Worm (Caenorhabditis elegans) whole organism, mixed stage, embryonic: ENCODE results near the gene spp-7.
"Not testable (repeated sequence)": the region's sequence is repeated elsewhere in the genome, so short reads cannot be mapped to it uniquely, and the experiment has no call there.

ENCODE experiments used
- M03D4.4 ChIP-seq: sonication (generic microtip); optimal IDR thresholded peaks from 2 replicates; lab custom pipeline; 2017; ENCODE audit warnings: mild to moderate bottlenecking, missing genetic modification characterization, missing compliant biosample characterization
- bed-3 ChIP-seq: fragments of 200-800 bp; sonication (Bioruptor generic); optimal IDR thresholded peaks from 3 replicates; lab custom pipeline; 2018; ENCODE audit warnings: mild to moderate bottlenecking, missing genetic modification characterization, moderate library complexity, missing compliant biosample characterization
- blmp-1 ChIP-seq: fragments of 150-350 bp; optimal IDR thresholded peaks from 2 replicates; lab custom pipeline; 2014; ENCODE audit warnings: missing biosample characterization, missing genetic modification characterization
- ceh-43 ChIP-seq: fragments of 200-800 bp; sonication (Bioruptor generic); optimal IDR thresholded peaks from 2 replicates; lab custom pipeline; 2018; ENCODE audit warnings: mild to moderate bottlenecking, missing genetic modification characterization, moderate library complexity, missing compliant biosample characterization
- ceh-83 ChIP-seq: fragments of 200-800 bp; sonication (Bioruptor generic); optimal IDR thresholded peaks from 2 replicates; lab custom pipeline; 2018; ENCODE audit warnings: mild to moderate bottlenecking, missing genetic modification characterization, missing compliant biosample characterization
- ces-1 ChIP-seq: fragments of 150-350 bp; optimal IDR thresholded peaks from 2 replicates; lab custom pipeline; 2014; ENCODE audit warnings: missing biosample characterization, missing genetic modification reagents, missing genetic modification characterization
- cnd-1 ChIP-seq: fragments of 200-800 bp; sonication (Bioruptor generic); optimal IDR thresholded peaks from 2 replicates; lab custom pipeline; 2018; ENCODE audit warnings: mild to moderate bottlenecking, missing genetic modification characterization, missing compliant biosample characterization
- elt-1 ChIP-seq: sonication (generic microtip); optimal IDR thresholded peaks from 2 replicates; lab custom pipeline; 2017; ENCODE audit warnings: missing genetic modification characterization, mild to moderate bottlenecking, missing compliant biosample characterization, antibody characterized with exemption, moderate library complexity, borderline replicate concordance; ENCODE audit not compliant: insufficient read depth
- elt-3 ChIP-seq: fragments of 150-350 bp; optimal IDR thresholded peaks from 2 replicates; lab custom pipeline; 2014; ENCODE audit warnings: missing biosample characterization, missing genetic modification characterization
- flh-1 ChIP-seq: fragments of 200-800 bp; sonication (Bioruptor generic); optimal IDR thresholded peaks from 2 replicates; lab custom pipeline; 2018; ENCODE audit warnings: mild to moderate bottlenecking, missing genetic modification characterization, moderate library complexity, missing compliant biosample characterization
- ham-2 ChIP-seq: fragments of 200-800 bp; sonication (Bioruptor generic); optimal IDR thresholded peaks from 2 replicates; lab custom pipeline; 2018; ENCODE audit warnings: mild to moderate bottlenecking, missing genetic modification characterization, missing compliant biosample characterization
- hlh-1 ChIP-seq: fragments of 150-350 bp; optimal IDR thresholded peaks from 2 replicates; lab custom pipeline; 2014; ENCODE audit warnings: missing biosample characterization, missing genetic modification reagents, missing genetic modification characterization
- lin-32 ChIP-seq: fragments of 200-800 bp; sonication (Bioruptor generic); optimal IDR thresholded peaks from 2 replicates; lab custom pipeline; 2018; ENCODE audit warnings: mild to moderate bottlenecking, missing genetic modification characterization, missing compliant biosample characterization
- mep-1 ChIP-seq: fragments of 150-350 bp; optimal IDR thresholded peaks from 2 replicates; lab custom pipeline; 2017; ENCODE audit warnings: missing biosample characterization, missing genetic modification reagents, missing genetic modification characterization, inconsistent platforms
- nhr-12 ChIP-seq: fragments of 150-350 bp; optimal IDR thresholded peaks from 2 replicates; lab custom pipeline; 2014; ENCODE audit warnings: missing biosample characterization, missing genetic modification characterization
- nhr-2 ChIP-seq: fragments of 150-350 bp; optimal IDR thresholded peaks from 2 replicates; lab custom pipeline; 2014; ENCODE audit warnings: missing biosample characterization, missing genetic modification characterization
- nhr-237 ChIP-seq: fragments of 150-350 bp; optimal IDR thresholded peaks from 2 replicates; lab custom pipeline; 2014; ENCODE audit warnings: missing biosample characterization, missing genetic modification characterization
- nhr-76 ChIP-seq: sonication (generic microtip); optimal IDR thresholded peaks from 2 replicates; lab custom pipeline; 2017; ENCODE audit warnings: missing biosample characterization, missing genetic modification characterization
- pha-4 ChIP-seq: fragments of 150-350 bp; optimal IDR thresholded peaks from 2 replicates; lab custom pipeline; 2018; ENCODE audit warnings: missing biosample characterization, missing genetic modification reagents, missing genetic modification characterization
- sem-2 ChIP-seq: fragments of 200-800 bp; sonication (Bioruptor generic); optimal IDR thresholded peaks from 2 replicates; lab custom pipeline; 2018; ENCODE audit warnings: mild to moderate bottlenecking, missing genetic modification characterization, missing compliant biosample characterization
- sptf-1 ChIP-seq: sonication (generic microtip); optimal IDR thresholded peaks from 2 replicates; lab custom pipeline; 2017; ENCODE audit warnings: mild to moderate bottlenecking, missing genetic modification characterization, moderate library complexity, missing compliant biosample characterization
- unc-120 ChIP-seq: sonication (generic microtip); optimal IDR thresholded peaks from 2 replicates; lab custom pipeline; 2017; ENCODE audit warnings: missing genetic modification characterization, missing compliant biosample characterization; ENCODE audit not compliant: poor library complexity, severe bottlenecking
- unc-39 ChIP-seq: fragments of 150-350 bp; optimal IDR thresholded peaks from 2 replicates; lab custom pipeline; 2014; ENCODE audit warnings: missing biosample characterization, missing genetic modification characterization
- unc-62 ChIP-seq: fragments of 150-350 bp; optimal IDR thresholded peaks from 2 replicates; lab custom pipeline; 2014; ENCODE audit warnings: missing biosample characterization, missing genetic modification reagents, missing genetic modification characterization
- zip-8 ChIP-seq: fragments of 150-350 bp; optimal IDR thresholded peaks from 2 replicates; lab custom pipeline; 2014; ENCODE audit warnings: missing biosample characterization, missing genetic modification characterization
- ztf-11 ChIP-seq: fragments of 150-350 bp; optimal IDR thresholded peaks from 2 replicates; lab custom pipeline; 2014; ENCODE audit warnings: missing biosample characterization, missing genetic modification characterization

Gene spp-7

DNA sequence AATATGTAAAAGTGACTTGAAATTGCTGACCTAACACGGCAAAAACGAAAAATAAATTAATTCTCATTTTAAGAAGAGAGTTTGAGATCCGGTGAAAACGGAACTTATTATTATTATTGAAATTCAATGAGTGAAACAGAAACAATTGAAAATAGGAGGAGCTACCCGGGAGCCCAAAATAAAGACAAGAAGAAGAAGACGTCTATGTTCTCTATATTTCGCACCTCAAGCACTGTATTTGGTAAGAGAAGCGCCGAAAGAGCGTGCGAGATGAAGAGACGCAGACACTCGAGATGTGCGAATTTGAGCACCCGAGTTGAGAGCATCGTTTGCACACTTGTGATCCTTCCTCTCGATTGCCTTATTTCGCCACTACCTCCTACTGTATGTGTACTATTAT, at the start of gene spp-7:
Gene spp-7, minus strand, starts transcription at position 101 of the 400 bp plus-strand sequence.
- no peak for TF ChIP-seq hlh-1

DNA sequence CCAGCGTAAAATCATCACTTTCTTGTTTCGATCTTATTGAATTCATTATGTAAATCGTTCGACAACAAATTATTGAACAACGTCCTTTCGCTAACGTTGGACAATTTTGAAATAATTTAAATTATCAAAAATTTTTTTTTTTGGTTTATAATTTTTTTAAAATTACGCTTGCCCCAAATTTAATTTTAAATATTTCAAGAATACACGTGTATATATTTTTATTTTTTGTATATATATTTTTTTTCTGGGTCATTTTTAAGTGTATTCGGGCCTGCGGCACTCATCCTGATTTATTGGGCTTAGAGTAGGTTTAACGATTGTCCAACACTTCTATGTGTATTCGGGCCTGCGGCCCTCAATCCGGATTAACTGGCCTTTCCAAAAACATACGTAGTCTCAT, 48.8 kb upstream of the spp-7 start, which contains the start of gene Y52D5A.2:
Gene Y52D5A.2, minus strand, starts transcription at position 101 of the 400 bp plus-strand sequence.
- TF ChIP-seq ham-2; nhr-76 (tag; lab: Kevin White, UChicago); sem-2 (GFP tag; lab: Kevin White, UChicago): not testable (repeated sequence)

DNA sequence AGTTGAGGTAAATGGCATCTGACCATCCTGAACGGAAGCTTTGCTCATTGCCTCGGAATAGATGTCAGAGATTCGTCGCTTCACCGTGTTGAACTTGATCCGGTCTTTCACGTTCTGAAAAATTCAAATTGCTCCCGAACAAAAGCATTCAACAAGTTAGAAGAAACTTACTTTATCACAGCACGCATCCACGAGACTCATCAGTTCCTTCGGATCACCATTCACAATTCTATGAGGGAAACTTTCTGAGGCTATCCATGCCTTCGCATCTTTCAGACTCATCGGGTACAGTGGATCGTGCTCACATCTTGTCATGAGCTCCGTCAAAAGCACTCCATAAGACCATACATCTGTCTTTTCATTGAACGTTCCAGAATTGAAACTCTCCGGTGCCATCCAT, 47.2 kb upstream of the spp-7 start:
- no peak for TF ChIP-seq nhr-12 (tag; lab: Kevin White, UChicago)

DNA sequence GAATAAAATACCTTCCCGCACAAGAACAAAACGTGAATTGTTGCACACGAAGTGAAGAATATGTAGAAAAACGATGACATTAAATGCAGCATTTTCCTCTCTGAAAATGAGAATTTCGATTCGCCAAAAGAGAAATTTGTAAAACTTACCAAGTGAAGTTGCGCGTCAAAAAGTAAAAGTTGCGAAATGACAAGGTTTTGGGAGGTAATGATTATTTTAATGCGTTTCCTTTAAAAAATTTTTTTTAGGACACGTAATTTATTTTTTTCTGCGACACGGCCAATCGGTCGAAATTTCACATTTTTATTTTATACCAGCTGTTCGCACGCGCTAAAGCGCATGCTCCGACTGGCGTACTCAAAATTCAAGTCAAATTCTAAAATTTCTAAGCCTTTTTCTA, 40.4 kb upstream of the spp-7 start, which contains the start of gene Y4C6A.3:
Gene Y4C6A.3, minus strand, starts transcription at position 101 of the 400 bp plus-strand sequence.
- TF ChIP-seq M03D4.4 (tag; lab: Kevin White, UChicago); unc-120 (tag; lab: Kevin White, UChicago); mep-1: not testable (repeated sequence)
- TF ChIP-seq, all 35 proteins: peak for 0; not testable (repeated sequence) for 35

DNA sequence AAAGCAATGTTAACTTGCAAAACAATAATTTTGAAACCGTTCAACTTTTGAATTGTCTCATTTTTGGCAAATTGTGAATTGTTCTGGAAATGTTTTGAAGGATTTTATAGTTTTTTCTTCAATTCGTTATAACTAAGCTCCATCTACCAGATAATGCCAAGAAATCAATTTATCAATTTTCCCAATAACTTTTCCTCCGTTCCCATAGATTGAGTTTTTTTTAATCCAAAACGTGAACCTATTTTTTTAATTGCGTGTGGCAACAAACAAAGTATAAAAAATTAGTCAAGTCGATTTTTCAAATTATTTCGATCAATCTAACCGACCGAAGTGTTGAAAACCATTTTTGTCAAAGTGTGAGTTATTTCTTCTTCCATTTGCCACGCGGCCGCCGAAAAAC, 37.1 kb upstream of the spp-7 start, which contains the start of gene Y4C6A.4:
Gene Y4C6A.4, plus strand, starts transcription at position 301 of the 400 bp plus-strand sequence.
- TF ChIP-seq unc-39 (no peak), bed-3 (GFP tag; lab: Kevin White, UChicago) (no peak), nhr-2 (tag; lab: Kevin White, UChicago) (no peak), hlh-1 (no peak), ceh-83 (no peak)

DNA sequence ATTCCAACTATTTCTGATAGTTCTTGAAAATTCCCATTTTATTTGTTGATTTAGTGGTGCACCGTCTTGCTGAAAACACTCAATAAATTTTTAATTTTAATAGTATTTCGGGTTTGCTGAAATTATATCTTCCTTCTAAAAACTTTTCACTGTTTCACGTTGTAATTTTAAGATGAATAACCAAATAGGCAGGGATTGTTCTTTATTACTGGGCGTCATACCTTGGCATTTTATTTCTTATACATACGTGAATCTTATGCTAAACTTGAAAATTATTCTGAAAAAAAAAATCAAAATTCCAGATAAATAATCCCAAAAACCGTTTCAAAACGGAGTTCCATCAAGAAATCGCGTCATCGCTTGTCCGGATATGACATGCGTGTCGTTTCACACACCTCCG, 23.1 kb upstream of the spp-7 start, which contains the start of gene mgl-3:
Gene mgl-3, plus strand, starts transcription at position 301 of the 400 bp plus-strand sequence.
- TF ChIP-seq nhr-76 (tag; lab: Kevin White, UChicago) (no peak), cnd-1 (no peak), blmp-1 (tag; lab: Kevin White, UChicago) (no peak)

DNA sequence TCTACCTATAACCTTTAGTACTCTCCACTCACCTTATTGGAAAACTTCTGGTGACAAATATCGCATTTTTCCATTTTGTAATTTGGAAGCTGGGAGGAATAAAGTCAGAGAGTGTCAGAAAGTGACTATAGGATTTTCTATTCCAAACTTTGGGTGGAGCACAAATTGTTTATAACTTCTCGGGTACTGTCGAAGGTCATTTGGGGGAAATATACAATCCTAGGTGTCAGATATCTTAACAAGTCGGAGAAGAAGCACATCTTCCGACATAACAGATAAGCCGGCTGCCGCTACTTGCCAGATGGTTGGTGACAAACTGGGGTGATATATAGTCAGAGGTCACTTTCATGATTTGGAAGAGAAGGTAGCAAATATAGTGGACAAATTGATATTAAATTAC, 3.5 kb upstream of the spp-7 start, which contains the start of gene ehn-3:
Gene ehn-3, minus strand, starts transcription at position 101 of the 400 bp plus-strand sequence.
- TF ChIP-seq ztf-11 (tag; lab: Kevin White, UChicago) (no peak), nhr-2 (tag; lab: Kevin White, UChicago) (no peak), M03D4.4 (tag; lab: Kevin White, UChicago) (no peak), sptf-1 (tag; lab: Kevin White, UChicago) (no peak), unc-120 (tag; lab: Kevin White, UChicago) (no peak), nhr-237 (tag; lab: Kevin White, UChicago) (no peak), ceh-83 (no peak), pha-4 (tag; lab: Kevin White, UChicago) (no peak), zip-8 (no peak), ceh-43 (GFP tag; lab: Kevin White, UChicago) (no peak), ces-1 (GFP tag; lab: Kevin White, UChicago) (no peak), nhr-76 (tag; lab: Kevin White, UChicago) (no peak)

DNA sequence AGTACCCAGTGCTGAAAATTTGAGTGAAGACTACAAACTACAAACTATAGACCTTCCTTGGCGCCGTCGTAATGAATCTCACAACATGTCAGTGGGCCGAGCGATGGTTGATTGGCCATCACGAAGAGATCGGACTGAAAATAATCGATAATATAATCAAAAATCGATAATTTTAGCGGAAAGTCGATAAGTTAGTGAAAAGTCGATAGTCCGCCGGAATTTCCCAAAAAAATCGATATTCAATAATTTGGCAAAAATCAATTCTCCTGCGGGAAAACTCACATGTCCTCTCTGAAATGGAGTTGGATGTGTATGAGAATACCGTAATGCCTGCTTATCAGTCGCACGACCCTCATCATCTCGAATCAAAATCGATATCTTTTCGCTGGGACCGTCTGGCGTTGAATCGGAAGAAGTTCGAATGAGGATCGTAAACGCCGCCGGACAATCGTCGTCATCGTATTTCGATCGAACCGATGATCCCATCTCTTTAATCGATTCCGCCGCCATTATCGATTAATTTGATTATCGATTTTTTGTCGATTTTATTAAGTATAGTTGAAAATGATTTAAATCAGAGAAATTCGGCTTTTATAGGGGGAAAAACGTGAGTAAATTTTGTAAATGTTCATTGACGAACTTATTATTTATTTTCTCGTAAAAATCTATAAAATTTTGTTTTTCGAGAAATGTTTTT, 3.8 kb downstream of the spp-7 start, which contains the start of gene ZK616.8:
Gene ZK616.8, minus strand, starts transcription at position 553 of the 697 bp plus-strand sequence.
- TF ChIP-seq nhr-2 (tag; lab: Kevin White, UChicago): no peak
- no peak for TF ChIP-seq hlh-1
- no peak for TF ChIP-seq M03D4.4 (tag; lab: Kevin White, UChicago)
- TF ChIP-seq sptf-1 (tag; lab: Kevin White, UChicago): no peak
- no peak for TF ChIP-seq unc-39
- TF ChIP-seq ztf-11 (tag; lab: Kevin White, UChicago): no peak
- no peak for TF ChIP-seq lin-32 (GFP tag; lab: Kevin White, UChicago)
- no peak for TF ChIP-seq unc-62 (GFP tag; lab: Kevin White, UChicago)
- TF ChIP-seq elt-3 (tag; lab: Kevin White, UChicago): no peak
- TF ChIP-seq elt-1 (tag; lab: Kevin White, UChicago): no peak
- TF ChIP-seq pha-4 (tag; lab: Kevin White, UChicago): no peak
- TF ChIP-seq flh-1: no peak
- no peak for TF ChIP-seq ham-2
- TF ChIP-seq cnd-1: no peak
- TF ChIP-seq, all 35 proteins: peak for 0
